Fruit fly (Drosophila melanogaster): ENCODE measurements around the gene aop.

The aop gene

DNA sequence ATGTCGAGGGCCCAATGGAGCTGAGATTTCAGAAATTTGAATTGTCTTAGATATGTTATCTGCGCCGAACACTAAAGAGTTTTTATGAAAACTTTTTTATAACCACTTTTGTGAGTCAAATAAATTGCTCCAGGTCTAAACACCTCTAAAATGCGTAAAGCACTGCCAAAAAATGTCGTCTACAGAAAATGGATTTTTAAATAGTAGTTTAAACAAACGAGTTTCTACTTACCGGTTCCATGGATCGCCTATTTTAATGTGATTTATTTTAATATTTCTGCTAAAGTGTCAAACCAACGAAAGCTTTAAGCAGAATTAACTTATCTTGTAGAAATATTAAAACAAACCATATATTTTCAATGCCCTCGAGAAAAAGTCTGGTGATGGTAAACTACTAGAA lies 27.5 kb upstream of the aop start, which contains the start of gene CG31668:
Gene CG31668, minus strand, starts transcription at position 101 of the 400 bp plus-strand sequence.
- no peak for TF ChIP-seq psq (optimal IDR thresholded peaks at IDR 0.05)
- no peak for TF ChIP-seq usp (GFP tag; optimal IDR thresholded peaks at IDR 0.05)
- no peak for TF ChIP-seq CG8478 (optimal IDR thresholded peaks at IDR 0.05)
- no peak for TF ChIP-seq Dll (optimal IDR thresholded peaks at IDR 0.05)
- TF ChIP-seq pan (optimal IDR thresholded peaks at IDR 0.05) = no peak
- no peak for TF ChIP-seq EcR (GFP tag; optimal IDR thresholded peaks at IDR 0.05)

DNA sequence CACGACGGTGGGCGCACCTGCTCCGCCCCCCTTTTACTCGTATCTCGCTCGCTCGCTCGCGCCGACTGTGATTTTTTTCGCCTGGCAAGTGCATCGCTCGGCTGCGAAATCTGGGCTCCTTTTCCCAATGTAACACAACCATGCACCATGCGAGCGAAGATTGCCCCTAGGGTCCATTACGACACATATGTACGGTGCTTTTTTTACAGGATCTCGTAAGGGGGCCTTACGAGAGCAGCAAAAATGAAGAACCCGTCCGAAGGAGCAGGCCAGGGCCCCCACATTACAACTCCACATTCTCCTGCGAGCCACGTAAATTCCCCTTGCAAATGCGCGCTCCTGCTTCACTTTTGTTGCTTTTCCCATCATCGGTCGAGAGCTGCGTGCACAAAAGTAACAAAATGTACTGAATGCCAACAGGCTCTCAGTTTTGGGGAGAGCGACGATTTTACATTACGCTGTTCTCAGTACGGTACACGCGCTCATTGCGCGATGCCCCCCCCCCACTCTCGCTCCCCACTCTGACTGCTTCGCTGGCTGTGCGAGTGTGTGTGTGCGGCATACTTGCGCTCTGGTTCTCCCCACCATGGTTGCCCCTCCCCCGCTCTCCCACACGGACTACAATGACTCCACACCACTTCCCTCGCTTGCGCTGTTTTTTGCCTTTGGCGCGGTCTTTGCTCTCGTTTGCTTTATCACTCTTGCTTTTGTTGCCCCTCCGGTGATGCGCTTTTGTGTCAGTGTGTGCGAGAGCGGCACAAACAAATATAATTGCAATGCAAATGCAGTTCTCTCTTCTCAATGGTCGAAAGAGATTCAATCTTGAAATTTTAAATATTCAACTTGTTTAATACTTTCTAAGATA lies 24.5 kb upstream of the aop start:
- TF ChIP-seq usp (GFP tag; optimal IDR thresholded peaks at IDR 0.05) (no peak), EcR (GFP tag; optimal IDR thresholded peaks at IDR 0.05) (peak; percentile 98 to 99)

- TF ChIP-seq EcR (GFP tag; optimal IDR thresholded peaks at IDR 0.05) (peak; percentile 98), CG8478 (optimal IDR thresholded peaks at IDR 0.05) (no peak), pan (optimal IDR thresholded peaks at IDR 0.05) (no peak), psq (optimal IDR thresholded peaks at IDR 0.05) (no peak), Dll (optimal IDR thresholded peaks at IDR 0.05) (peak; percentile 29), usp (GFP tag; optimal IDR thresholded peaks at IDR 0.05) (no peak)
Measured at dm6 chr2L:2202018-2202852, 23.7 kb upstream of the aop start.

DNA sequence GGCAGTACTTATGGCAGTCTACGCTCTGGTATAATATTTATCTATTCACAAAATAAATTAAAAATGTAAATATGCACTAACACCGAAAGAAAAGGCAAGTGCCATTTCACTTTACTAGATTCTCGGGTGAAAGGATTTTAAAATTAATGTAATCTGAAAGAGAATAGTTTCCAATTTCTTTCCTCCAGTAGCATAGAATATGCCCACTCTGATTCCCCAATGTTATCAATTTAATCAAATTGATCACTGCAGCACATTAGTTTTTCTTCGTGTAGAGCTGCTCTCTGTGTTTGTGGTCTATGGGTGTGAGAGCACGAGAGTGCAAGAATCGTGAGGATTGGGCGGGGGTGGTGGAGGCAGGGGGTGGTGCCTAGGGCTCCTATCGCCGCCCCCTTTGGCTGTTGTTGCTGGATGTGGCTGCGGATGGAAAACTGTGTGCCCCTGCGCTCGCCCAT lies 22.6 kb upstream of the aop start:
- TF ChIP-seq pan (optimal IDR thresholded peaks at IDR 0.05) = no peak
- TF ChIP-seq Dll (optimal IDR thresholded peaks at IDR 0.05) = no peak
- TF ChIP-seq usp (GFP tag; optimal IDR thresholded peaks at IDR 0.05) = no peak
- TF ChIP-seq CG8478 (optimal IDR thresholded peaks at IDR 0.05) = no peak
- TF ChIP-seq EcR (GFP tag; optimal IDR thresholded peaks at IDR 0.05) = peak in 1 of 2 experiments; percentile 82
- TF ChIP-seq psq (optimal IDR thresholded peaks at IDR 0.05) = no peak

DNA sequence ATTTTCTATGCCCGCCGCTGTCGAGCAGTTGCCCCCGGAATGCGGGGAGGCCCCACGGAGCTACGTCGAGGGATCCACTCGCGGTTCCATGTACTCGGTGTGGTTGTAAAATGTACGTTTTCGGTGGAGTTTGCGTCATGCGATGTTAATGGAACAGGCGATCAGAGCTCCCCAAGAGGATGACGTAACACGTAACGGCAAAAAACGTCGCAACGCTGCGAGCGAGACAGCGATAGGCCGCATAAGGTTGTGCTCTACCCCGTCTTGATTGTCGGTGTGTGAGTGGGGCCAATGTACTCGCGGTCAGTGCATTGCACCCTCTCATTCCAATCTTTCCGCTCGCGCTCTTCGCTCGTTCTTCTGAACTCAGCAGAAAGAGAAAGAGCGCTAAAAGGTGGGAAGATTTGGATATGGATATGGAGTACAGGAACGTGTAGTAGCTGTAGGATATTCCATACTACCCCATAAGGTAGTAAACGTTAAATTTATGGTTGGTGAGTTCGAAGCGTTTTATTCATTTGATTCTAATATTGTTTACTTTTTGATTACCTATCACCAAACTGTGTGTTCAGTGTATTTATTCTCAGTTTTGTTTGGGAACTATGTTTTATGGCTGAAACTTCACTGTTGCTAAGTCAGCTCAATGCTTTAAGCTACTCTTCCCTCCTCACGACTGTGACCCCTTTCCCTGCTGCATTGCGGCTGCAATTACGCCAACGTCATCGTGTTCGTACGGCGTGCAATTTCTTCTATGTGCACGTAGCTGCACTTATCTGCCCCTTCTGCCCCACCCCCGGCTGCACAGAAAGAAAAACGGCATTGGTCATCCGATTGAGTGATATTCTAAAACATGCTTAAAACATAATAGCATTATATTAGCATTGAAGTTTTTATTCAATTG lies 21.8 kb upstream of the aop start:
- TF ChIP-seq EcR (GFP tag; optimal IDR thresholded peaks at IDR 0.05) = peak; percentile 100
- no peak for TF ChIP-seq psq (optimal IDR thresholded peaks at IDR 0.05)
- TF ChIP-seq Dll (optimal IDR thresholded peaks at IDR 0.05) = no peak
- no peak for TF ChIP-seq pan (optimal IDR thresholded peaks at IDR 0.05)
- no peak for TF ChIP-seq CG8478 (optimal IDR thresholded peaks at IDR 0.05)
- TF ChIP-seq usp (GFP tag; optimal IDR thresholded peaks at IDR 0.05) = no peak

DNA sequence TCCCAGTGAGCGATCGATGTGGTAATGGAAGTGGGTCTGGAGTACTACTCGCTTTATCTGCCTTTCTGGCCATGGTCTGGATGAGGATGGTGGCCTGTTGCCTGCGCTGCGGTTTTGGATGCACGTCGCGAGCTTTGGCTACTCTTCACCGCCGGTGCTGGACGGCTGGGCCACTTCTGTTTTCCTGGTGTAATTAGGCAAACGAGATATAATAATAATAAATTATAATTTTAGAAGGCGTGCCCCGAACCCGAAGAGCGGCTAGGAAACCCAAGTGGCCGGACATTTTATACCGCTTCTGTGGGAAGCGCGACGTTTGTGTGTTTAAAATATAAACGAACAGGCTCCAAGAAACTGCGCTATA lies 20.9 kb upstream of the aop start:
- TF ChIP-seq CG8478 (optimal IDR thresholded peaks at IDR 0.05) = no peak
- no peak for TF ChIP-seq psq (optimal IDR thresholded peaks at IDR 0.05)

dm6 chr2L:2198613-2199432 lies 20.3 kb upstream of the aop start:
- TF ChIP-seq EcR (GFP tag; optimal IDR thresholded peaks at IDR 0.05) = peak; percentile 65 to 90
- no peak for TF ChIP-seq usp (GFP tag; optimal IDR thresholded peaks at IDR 0.05)
- peak; percentile 21 for TF ChIP-seq CG8478 (optimal IDR thresholded peaks at IDR 0.05)

- no peak for TF ChIP-seq usp (GFP tag; optimal IDR thresholded peaks at IDR 0.05)
- no peak for TF ChIP-seq CG8478 (optimal IDR thresholded peaks at IDR 0.05)
- no peak for TF ChIP-seq EcR (GFP tag; optimal IDR thresholded peaks at IDR 0.05)
- TF ChIP-seq pan (optimal IDR thresholded peaks at IDR 0.05) = no peak
- TF ChIP-seq psq (optimal IDR thresholded peaks at IDR 0.05) = no peak
- no peak for TF ChIP-seq Dll (optimal IDR thresholded peaks at IDR 0.05)
Measured at dm6 chr2L:2198119-2198494, 19.6 kb upstream of the aop start.

dm6 chr2L:2197475-2198118 lies 19.0 kb upstream of the aop start, which contains the start of gene COX7AL2:
Gene COX7AL2 (minus strand): TSS chr2L:2197912.
- TF ChIP-seq pan (optimal IDR thresholded peaks at IDR 0.05) = no peak
- TF ChIP-seq EcR (GFP tag; optimal IDR thresholded peaks at IDR 0.05) = peak in 1 of 2 experiments; percentile 89

DNA sequence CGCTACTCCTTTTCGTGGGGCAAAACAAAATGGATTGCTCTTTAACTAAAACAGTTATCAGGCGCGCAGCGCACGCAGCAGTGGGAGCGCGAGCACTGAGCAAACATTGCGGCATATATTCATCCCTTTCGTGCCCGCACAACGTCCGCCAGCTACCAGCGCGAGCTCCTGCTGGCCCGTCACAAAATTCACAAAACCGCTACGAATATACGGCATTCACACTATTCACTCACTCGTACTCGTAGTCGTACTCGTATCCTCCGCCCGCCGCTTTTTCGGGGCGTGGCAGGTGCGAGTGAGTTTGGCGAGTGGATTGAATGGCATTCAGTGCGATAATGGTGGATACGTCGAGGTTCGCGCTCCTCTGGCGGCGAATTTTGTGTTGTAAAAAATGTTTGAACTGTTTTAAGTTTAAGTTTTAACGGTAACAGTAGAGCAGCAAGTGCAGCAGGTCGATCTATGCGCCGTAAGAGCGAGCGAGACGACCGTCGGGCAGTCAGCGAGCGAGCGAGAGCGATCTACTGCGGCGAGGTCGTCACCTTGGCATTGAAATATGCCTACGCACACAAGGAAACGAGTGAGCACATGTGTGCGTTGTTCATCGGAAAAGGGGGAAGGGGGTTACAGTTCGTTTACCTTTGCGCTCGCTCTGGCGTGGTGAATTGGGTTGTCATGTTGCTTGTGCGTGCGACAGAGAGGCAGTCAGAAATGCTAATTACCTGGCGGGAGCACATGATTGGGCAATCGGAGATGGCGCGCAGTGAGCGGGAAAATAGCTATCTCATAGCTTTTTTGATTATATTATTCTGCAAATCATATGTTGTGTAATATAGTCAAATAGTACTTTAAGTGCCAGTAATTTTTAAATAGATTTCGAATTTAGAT lies 18.3 kb upstream of the aop start:
- no peak for TF ChIP-seq pan (optimal IDR thresholded peaks at IDR 0.05)
- peak; percentile 87 for TF ChIP-seq Dll (optimal IDR thresholded peaks at IDR 0.05)
- TF ChIP-seq usp (GFP tag; optimal IDR thresholded peaks at IDR 0.05) = no peak
- peak; percentile 33 for TF ChIP-seq CG8478 (optimal IDR thresholded peaks at IDR 0.05)
- TF ChIP-seq EcR (GFP tag; optimal IDR thresholded peaks at IDR 0.05) = peak; percentile 100
- TF ChIP-seq psq (optimal IDR thresholded peaks at IDR 0.05) = no peak

Measured in whole organism.